Fruit fly (Drosophila melanogaster) whole organism, embryonic: ENCODE measurements around the gene cue.

Experiments used
- Ada2b ChIP-seq: fragments of 200-800 bp; sonication (Bioruptor generic); IDR thresholded peaks from 2 replicates; pipeline ENCODE4 v1.3.6; 2022; ENCODE audit warnings: missing biosample characterization, missing genetic modification characterization
- Awh ChIP-seq: fragments of 200-800 bp; sonication (Bioruptor generic); IDR thresholded peaks from 2 replicates; pipeline ENCODE4, ENCODE4 v1.3.6; 2022; ENCODE audit warnings: missing biosample characterization, missing genetic modification characterization
- CG10462 ChIP-seq: fragments of 200-800 bp; sonication (Bioruptor generic); optimal IDR thresholded peaks from 2 replicates; lab custom pipeline; 2016; ENCODE audit warnings: missing biosample characterization, missing genetic modification characterization
- CG10543 ChIP-seq: fragments of 200-800 bp; sonication (Bioruptor generic); optimal IDR thresholded peaks from 3 replicates; lab custom pipeline; 2017; ENCODE audit warnings: missing biosample characterization, mild to moderate bottlenecking, missing genetic modification characterization, moderate library complexity
- CG10959 ChIP-seq: fragments of 200-800 bp; sonication (Bioruptor generic); IDR thresholded peaks from 2 replicates; pipeline ENCODE4 v1.3.6; 2022; ENCODE audit warnings: missing biosample characterization, missing genetic modification characterization
- CG12299 ChIP-seq: fragments of 200-800 bp; sonication (Bioruptor generic); optimal IDR thresholded peaks from 2 replicates; lab custom pipeline; 2018; ENCODE audit warnings: missing biosample characterization, mild to moderate bottlenecking, missing genetic modification characterization
- CG14860 ChIP-seq: fragments of 200-800 bp; sonication (Bioruptor generic); IDR thresholded peaks from 3 replicates; pipeline ENCODE4 v1.3.6; 2022; ENCODE audit warnings: missing biosample characterization, missing genetic modification characterization; ENCODE audit not compliant: partially characterized antibody
- CG15011 ChIP-seq: fragments of 200-800 bp; sonication (Bioruptor generic); optimal IDR thresholded peaks from 3 replicates; lab custom pipeline; 2018; ENCODE audit warnings: missing biosample characterization, mild to moderate bottlenecking, missing genetic modification characterization
- CG1529 ChIP-seq: fragments of 200-800 bp; sonication (Bioruptor generic); optimal IDR thresholded peaks from 3 replicates; lab custom pipeline; 2018; ENCODE audit warnings: missing biosample characterization, missing genetic modification characterization
- CG17568 ChIP-seq: fragments of 200-800 bp; sonication (Bioruptor generic); optimal IDR thresholded peaks from 2 replicates; lab custom pipeline; 2018; ENCODE audit warnings: missing biosample characterization, mild to moderate bottlenecking, missing genetic modification characterization, moderate library complexity
- CG2889 ChIP-seq: fragments of 200-800 bp; sonication (Bioruptor generic); IDR thresholded peaks from 3 replicates; pipeline ENCODE4 v1.3.6; 2022; ENCODE audit warnings: missing biosample characterization, missing genetic modification characterization
- CG30431 ChIP-seq: fragments of 200-800 bp; sonication (Bioruptor generic); optimal IDR thresholded peaks from 2 replicates; lab custom pipeline; 2017; ENCODE audit warnings: missing biosample characterization, missing genetic modification characterization
- CG31388 ChIP-seq: fragments of 200-800 bp; sonication (Bioruptor generic); optimal IDR thresholded peaks from 2 replicates; lab custom pipeline; 2016; ENCODE audit warnings: missing biosample characterization, missing genetic modification characterization
- CG42726 ChIP-seq: fragments of 200-800 bp; sonication (Bioruptor generic); IDR thresholded peaks from 2 replicates; pipeline ENCODE4 v1.3.6; 2022; ENCODE audit warnings: missing biosample characterization, missing genetic modification characterization; ENCODE audit not compliant: partially characterized antibody
- CG4328 ChIP-seq: fragments of 200-800 bp; sonication (Bioruptor generic); optimal IDR thresholded peaks from 3 replicates; lab custom pipeline; 2017; ENCODE audit warnings: missing biosample characterization, missing genetic modification reagents, missing genetic modification characterization
- CG7786 ChIP-seq: fragments of 200-800 bp; sonication (Bioruptor generic); optimal IDR thresholded peaks from 2 replicates; lab custom pipeline; 2016; ENCODE audit warnings: missing biosample characterization, missing genetic modification characterization
- CG8281 ChIP-seq: fragments of 200-800 bp; sonication (Bioruptor generic); optimal IDR thresholded peaks from 2 replicates; lab custom pipeline; 2018; ENCODE audit warnings: missing biosample characterization, mild to moderate bottlenecking, missing genetic modification characterization, moderate library complexity
- D ChIP-seq, 2 experiments: fragments of 200-800 bp in 1 of 2; fragments of >200 bp in 1 of 2; sonication (Bioruptor generic) in 1 of 2; optimal IDR thresholded peaks; 2 replicates in 1 of 2; 3 replicates in 1 of 2; lab custom pipeline; 2017; ENCODE audit warnings: mild to moderate bottlenecking in 1 of 2, missing biosample characterization in 1 of 2, missing genetic modification characterization in 1 of 2, missing genetic modification reagents in 1 of 2
- Dp ChIP-seq: fragments of 200-800 bp; sonication (Bioruptor generic); optimal IDR thresholded peaks from 2 replicates; lab custom pipeline; 2018; ENCODE audit warnings: missing biosample characterization, mild to moderate bottlenecking, missing genetic modification characterization, moderate library complexity
- Elba2 ChIP-seq: fragments of 200-800 bp; sonication (Bioruptor generic); optimal IDR thresholded peaks from 3 replicates; lab custom pipeline; 2016; ENCODE audit warnings: missing biosample characterization, missing genetic modification characterization
- GATAe ChIP-seq: fragments of 200-800 bp; sonication (Bioruptor generic); conservative IDR thresholded peaks from 2 replicates; pipeline ENCODE4 v1.3.6; 2022; ENCODE audit warnings: missing biosample characterization, missing genetic modification characterization
- Hr39 ChIP-seq: fragments of >200 bp; optimal IDR thresholded peaks from 2 replicates; lab custom pipeline; 2017
- Lhr ChIP-seq: fragments of 200-800 bp; sonication (Bioruptor generic); optimal IDR thresholded peaks from 3 replicates; lab custom pipeline; 2017; ENCODE audit warnings: mild to moderate bottlenecking, missing biosample characterization, missing genetic modification reagents, missing genetic modification characterization
- MESR4 ChIP-seq: fragments of 200-800 bp; sonication (Bioruptor generic); optimal IDR thresholded peaks from 2 replicates; lab custom pipeline; 2018; ENCODE audit warnings: missing biosample characterization, mild to moderate bottlenecking, missing genetic modification characterization, moderate library complexity
- MTF-1 ChIP-seq: fragments of 200-800 bp; sonication (Bioruptor generic); optimal IDR thresholded peaks from 2 replicates; lab custom pipeline; 2018; ENCODE audit warnings: missing biosample characterization, mild to moderate bottlenecking, missing genetic modification characterization, borderline replicate concordance
- Rx ChIP-seq: fragments of 200-800 bp; sonication (Bioruptor generic); IDR thresholded peaks from 2 replicates; pipeline ENCODE4 v1.3.6; 2022; ENCODE audit warnings: missing biosample characterization, missing genetic modification characterization
- Side ChIP-seq: fragments of 200-800 bp; sonication (Bioruptor generic); optimal IDR thresholded peaks from 2 replicates; lab custom pipeline; 2016; ENCODE audit warnings: missing biosample characterization, missing genetic modification characterization
- Trl ChIP-seq, 3 experiments: fragments of >200 bp in 2 of 3; fragments of 200-800 bp in 1 of 3; sonication (Bioruptor generic) in 1 of 3; optimal IDR thresholded peaks; 2 replicates in 1 of 3; 3 replicates in 2 of 3; lab custom pipeline; 2016 to 2017; ENCODE audit warnings: missing biosample characterization in 1 of 3, missing genetic modification characterization in 1 of 3
- ac ChIP-seq: fragments of 200-800 bp; sonication (Bioruptor generic); optimal IDR thresholded peaks from 3 replicates; lab custom pipeline; 2017; ENCODE audit warnings: missing biosample characterization, mild to moderate bottlenecking, missing genetic modification characterization
- ase ChIP-seq: fragments of 200-800 bp; sonication (Bioruptor generic); IDR thresholded peaks from 3 replicates; pipeline ENCODE4 v1.3.6; 2022; ENCODE audit warnings: missing biosample characterization, missing genetic modification characterization
- ato ChIP-seq: fragments of 200-800 bp; sonication (Bioruptor generic); IDR thresholded peaks from 2 replicates; pipeline ENCODE4 v1.3.6; 2022; ENCODE audit warnings: missing biosample characterization, missing genetic modification characterization; ENCODE audit not compliant: partially characterized antibody
- chinmo ChIP-seq: fragments of 200-800 bp; sonication (Bioruptor generic); IDR thresholded peaks from 4 replicates; pipeline ENCODE4 v1.3.6; 2022; ENCODE audit warnings: missing biosample characterization, missing genetic modification characterization; ENCODE audit not compliant: partially characterized antibody
- disco-r ChIP-seq: fragments of 200-800 bp; sonication (Bioruptor generic); optimal IDR thresholded peaks from 2 replicates; lab custom pipeline; 2016; ENCODE audit warnings: missing biosample characterization, missing genetic modification characterization
- ems ChIP-seq: fragments of 200-800 bp; sonication (Bioruptor generic); optimal IDR thresholded peaks from 3 replicates; lab custom pipeline; 2016; ENCODE audit warnings: missing biosample characterization, missing genetic modification characterization
- insv ChIP-seq, 2 experiments: fragments of 200-800 bp; sonication (Bioruptor generic); optimal IDR thresholded peaks; 3 replicates each; lab custom pipeline; 2016 to 2018; ENCODE audit warnings: missing biosample characterization in 2 of 2, missing genetic modification characterization in 2 of 2
- ken ChIP-seq: fragments of 200-800 bp; sonication (Bioruptor generic); IDR thresholded peaks from 3 replicates; pipeline ENCODE4 v1.3.6; 2022; ENCODE audit warnings: missing biosample characterization, missing genetic modification characterization
- klu ChIP-seq: fragments of 200-800 bp; sonication (Bioruptor generic); IDR thresholded peaks from 2 replicates; pipeline ENCODE4 v1.3.6; 2022; ENCODE audit warnings: missing biosample characterization, missing genetic modification characterization
- knrl ChIP-seq: fragments of 200-800 bp; sonication (Bioruptor generic); IDR thresholded peaks from 3 replicates; pipeline ENCODE4 v1.3.6; 2022; ENCODE audit warnings: missing biosample characterization, missing genetic modification characterization; ENCODE audit not compliant: partially characterized antibody
- pzg ChIP-seq: fragments of 200-800 bp; sonication (Bioruptor generic); optimal IDR thresholded peaks from 3 replicates; lab custom pipeline; 2018; ENCODE audit warnings: missing biosample characterization, mild to moderate bottlenecking, missing genetic modification characterization, moderate library complexity
- ranshi ChIP-seq: fragments of 200-800 bp; sonication (Bioruptor generic); IDR thresholded peaks from 2 replicates; pipeline ENCODE4 v1.3.6; 2022; ENCODE audit warnings: missing biosample characterization, missing genetic modification characterization
- sima ChIP-seq: fragments of 200-800 bp; sonication (Bioruptor generic); optimal IDR thresholded peaks from 2 replicates; lab custom pipeline; 2016; ENCODE audit warnings: missing biosample characterization, missing genetic modification characterization
- sisA ChIP-seq: fragments of 200-800 bp; sonication (Bioruptor generic); IDR thresholded peaks from 2 replicates; pipeline ENCODE4 v1.3.6; 2022; ENCODE audit warnings: missing biosample characterization, missing genetic modification characterization
- slbo ChIP-seq: fragments of 200-800 bp; sonication (Bioruptor generic); IDR thresholded peaks from 2 replicates; pipeline ENCODE4 v1.3.6; 2022; ENCODE audit warnings: missing biosample characterization, missing genetic modification characterization
- tap ChIP-seq: fragments of 200-800 bp; optimal IDR thresholded peaks from 3 replicates; lab custom pipeline; 2019; ENCODE audit warnings: missing biosample characterization, mild to moderate bottlenecking, missing genetic modification characterization, moderate library complexity
- tin ChIP-seq: fragments of 200-800 bp; sonication (Bioruptor generic); optimal IDR thresholded peaks from 3 replicates; lab custom pipeline; 2016; ENCODE audit warnings: missing biosample characterization, missing genetic modification characterization
- tio ChIP-seq: fragments of 200-800 bp; sonication (Bioruptor generic); optimal IDR thresholded peaks from 2 replicates; lab custom pipeline; 2017; ENCODE audit warnings: missing biosample characterization, missing genetic modification characterization, inconsistent platforms
- tx ChIP-seq: fragments of 200-800 bp; sonication (Bioruptor generic); optimal IDR thresholded peaks from 2 replicates; lab custom pipeline; 2016; ENCODE audit warnings: missing biosample characterization, missing genetic modification characterization
- usp ChIP-seq: fragments of >200 bp; optimal IDR thresholded peaks from 2 replicates; lab custom pipeline; 2017; ENCODE audit warnings: missing biosample characterization, missing genetic modification characterization

The cue gene

DNA sequence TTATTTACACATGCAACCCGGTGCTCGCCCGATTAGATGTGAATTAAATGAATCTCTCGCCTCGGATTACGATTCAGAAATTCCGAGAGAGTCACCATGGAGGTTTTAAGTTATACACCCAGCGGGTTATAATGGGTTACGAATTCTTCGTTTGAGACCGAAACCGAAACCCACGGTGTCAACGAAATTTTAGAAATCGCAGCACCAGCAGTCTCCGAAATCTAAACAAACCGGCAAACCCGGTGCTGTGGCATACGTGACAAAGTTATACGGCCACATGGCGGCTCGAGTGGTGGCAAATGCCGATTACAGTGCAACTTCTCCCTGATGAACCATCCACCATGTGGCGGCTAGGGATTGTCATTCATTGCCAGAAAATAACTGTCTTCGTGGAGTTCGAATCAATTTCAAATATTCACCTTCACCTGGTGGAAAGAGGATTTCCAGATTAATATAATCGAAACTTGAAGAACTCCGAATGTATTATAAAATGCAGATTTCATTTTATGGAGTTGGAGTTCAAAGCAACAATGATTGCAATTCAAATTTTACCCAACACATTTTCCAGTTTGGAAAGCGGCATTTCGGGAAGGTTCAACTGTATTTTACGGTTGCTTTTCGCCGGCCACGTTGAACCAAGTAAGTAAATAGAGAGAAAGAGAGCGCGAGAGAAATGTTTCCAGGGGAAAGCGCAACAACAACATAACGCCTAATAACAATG lies 1.1 kb downstream of the cue start (continued):
- peak; percentile 56 for TF ChIP-seq CG12299 (tag; lab: Kevin White, UChicago)
- TF ChIP-seq CG8281 = peak; percentile 45
- TF ChIP-seq MTF-1 (GFP tag; lab: Kevin White, UChicago) = no peak
- TF ChIP-seq Side (GFP tag; lab: Kevin White, UChicago) = peak; percentile 4
- TF ChIP-seq usp (GFP tag; lab: Kevin White, UChicago) = no peak
- TF ChIP-seq disco-r (GFP tag; lab: Kevin White, UChicago) = no peak
- TF ChIP-seq GATAe (GFP tag; lab: Robert Waterston, UW) = no peak
- TF ChIP-seq Ada2b (GFP tag; lab: Robert Waterston, UW) = peak; percentile 66
- TF ChIP-seq CG2889 (GFP tag; lab: Robert Waterston, UW) = no peak
- peak; percentile 39; the same call in 1 of the 2 replicates for TF ChIP-seq Rx
- TF ChIP-seq Trl (optimal IDR thresholded peaks at IDR 0.05; lab: Kevin White, UChicago) = peak; percentile 18 to 37
- TF ChIP-seq Trl (GFP tag; optimal IDR thresholded peaks at IDR 0.05; lab: Kevin White, UChicago) = peak; percentile 61
- peak; percentile 65 for TF ChIP-seq CG10543 (GFP tag; lab: Kevin White, UChicago)
- no peak for TF ChIP-seq CG42726 (GFP tag; lab: Robert Waterston, UW)
- peak; percentile 53; the same call in 1 of the 2 replicates for TF ChIP-seq ranshi (GFP tag; lab: Robert Waterston, UW)
- TF ChIP-seq ken (GFP tag; lab: Robert Waterston, UW) = peak; percentile 56; the same call in 1 of the 3 replicates
- peak; percentile 8 for TF ChIP-seq MESR4 (GFP tag; lab: Kevin White, UChicago)
- TF ChIP-seq klu (GFP tag; lab: Robert Waterston, UW) = peak; percentile 19; the same call in 1 of the 2 replicates
- TF ChIP-seq insv (GFP tag; optimal IDR thresholded peaks at IDR 0.05; lab: Kevin White, UChicago) = peak in 1 of 2 experiments; percentile 24
- peak; percentile 11 for TF ChIP-seq CG15011 (GFP tag; lab: Kevin White, UChicago)
- TF ChIP-seq tx (GFP tag; lab: Kevin White, UChicago) = peak; percentile 52
- TF ChIP-seq chinmo (GFP tag; lab: Robert Waterston, UW) = no peak
- TF ChIP-seq sima (GFP tag; lab: Kevin White, UChicago) = no peak
- TF ChIP-seq CG10959 (GFP tag; lab: Robert Waterston, UW) = peak; percentile 40; the same call in 1 of the 2 replicates
- no peak for TF ChIP-seq CG14860 (GFP tag; lab: Robert Waterston, UW)
- TF ChIP-seq CG30431 (GFP tag; lab: Kevin White, UChicago) = peak; percentile 64
- TF ChIP-seq CG17568 (GFP tag; lab: Kevin White, UChicago) = peak; percentile 32
- no peak for TF ChIP-seq ems (GFP tag; lab: Kevin White, UChicago)
- TF ChIP-seq ato (GFP tag; lab: Robert Waterston, UW) = no peak
- no peak for TF ChIP-seq knrl (GFP tag; lab: Robert Waterston, UW)
- peak; percentile 78 for TF ChIP-seq CG1529 (GFP tag; lab: Kevin White, UChicago)
- TF ChIP-seq tio (GFP tag; lab: Kevin White, UChicago) = peak; percentile 66
- TF ChIP-seq Lhr (GFP tag; lab: Kevin White, UChicago) = peak; percentile 58
- TF ChIP-seq CG10462 (GFP tag; lab: Kevin White, UChicago) = peak; percentile 63
- TF ChIP-seq ase (GFP tag; lab: Robert Waterston, UW) = 0 out of 3 replicates have a peak, but pooled peaks have one; percentile 5
- TF ChIP-seq Elba2 = no peak
- TF ChIP-seq sisA = peak; percentile 78
- no peak for TF ChIP-seq Hr39
- peak; percentile 66 for TF ChIP-seq CG7786 (GFP tag; lab: Kevin White, UChicago)
- peak; percentile 26 for TF ChIP-seq CG4328 (GFP tag; lab: Kevin White, UChicago)
- TF ChIP-seq tin (GFP tag; lab: Kevin White, UChicago) = peak; percentile 78
- no peak for TF ChIP-seq Dp (GFP tag; lab: Kevin White, UChicago)
- TF ChIP-seq tap (tag; lab: Kevin White, UChicago) = peak; percentile 68
- TF ChIP-seq slbo = peak; percentile 48; the same call in 1 of the 2 replicates
- peak; percentile 40; the same call in 1 of the 2 replicates for TF ChIP-seq Awh
- no peak for TF ChIP-seq D (optimal IDR thresholded peaks at IDR 0.05; lab: Kevin White, UChicago)
- TF ChIP-seq D (GFP tag; optimal IDR thresholded peaks at IDR 0.05; lab: Kevin White, UChicago) = peak; percentile 80
- TF ChIP-seq CG31388 = peak; percentile 32
- TF ChIP-seq pzg (GFP tag; lab: Kevin White, UChicago) = no peak
- peak; percentile 6 for TF ChIP-seq ac (GFP tag; lab: Kevin White, UChicago)
